Fruit fly (Drosophila melanogaster) S2 (cell line): ENCODE measurements around the gene Gr10b.

Source experiments
- CG8478 ChIP-seq: fragments of >200 bp; optimal IDR thresholded peaks from 2 replicates; lab custom pipeline; 2018
- CTCF ChIP-seq, 2 experiments: fragments of >200 bp; optimal IDR thresholded peaks; 2 replicates each; lab custom pipeline; 2018

DNA sequence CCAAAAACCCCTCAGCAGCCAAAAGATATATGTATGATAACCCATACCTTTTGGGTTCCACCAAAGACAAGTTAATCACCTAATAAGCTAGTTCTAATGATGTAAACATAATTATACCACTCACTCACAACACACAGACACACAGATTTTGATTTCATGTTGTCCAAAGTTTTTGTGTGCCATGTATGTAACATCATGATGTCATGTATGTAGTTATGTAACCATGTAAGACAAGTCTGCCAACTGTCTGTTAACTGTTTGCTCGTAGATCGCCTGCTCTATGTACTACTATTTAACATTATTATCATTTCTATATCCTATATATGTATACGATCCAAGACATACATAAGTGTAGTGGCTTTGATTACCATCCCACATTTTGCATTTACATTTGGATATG is 8.7 kb downstream of the Gr10b start:
- TF ChIP-seq CG8478 (lab: Kevin White, UChicago) = no peak
- TF ChIP-seq CTCF (optimal IDR thresholded peaks at IDR 0.05; lab: Kevin White, UChicago) = no peak
